Worm (Caenorhabditis elegans): ENCODE measurements around the gene swt-3.
A peak's percentile ranks its signal among the peaks of the same experiment; 100 is the strongest.

Gene swt-3

ce11 chrIV:10803973-10804372 is 23.5 kb upstream of the swt-3 start:
- TF ChIP-seq nhr-25 (tag; optimal IDR thresholded peaks at IDR 0.05): no peak
- no peak for TF ChIP-seq lsy-2 (tag; optimal IDR thresholded peaks at IDR 0.05)
- TF ChIP-seq sem-4 (tag; optimal IDR thresholded peaks at IDR 0.05): no peak

ce11 chrIV:10799354-10799753 is 18.9 kb upstream of the swt-3 start, which contains the start of gene zipt-2.1:
Gene zipt-2.1 (plus strand): TSS chrIV:10799654.
- TF ChIP-seq elt-1 (tag; optimal IDR thresholded peaks at IDR 0.05) (no peak), ztf-11 (tag; optimal IDR thresholded peaks at IDR 0.05) (no peak), blmp-1 (tag; optimal IDR thresholded peaks at IDR 0.05; ENCODE audit: insufficient read depth) (no peak), ama-1 (optimal IDR thresholded peaks at IDR 0.05) (no peak), nhr-12 (tag; optimal IDR thresholded peaks at IDR 0.05) (no peak), snpc-4 (tag; optimal IDR thresholded peaks at IDR 0.05) (no peak), egl-27 (tag; optimal IDR thresholded peaks at IDR 0.05) (no peak), peb-1 (tag; optimal IDR thresholded peaks at IDR 0.05) (no peak), crh-2 (tag; optimal IDR thresholded peaks at IDR 0.05) (no peak), nhr-21 (tag; optimal IDR thresholded peaks at IDR 0.05) (no peak), nhr-25 (tag; optimal IDR thresholded peaks at IDR 0.05) (no peak), nhr-23 (tag; optimal IDR thresholded peaks at IDR 0.05) (no peak), Y55F3AM.14 (GFP tag; optimal IDR thresholded peaks at IDR 0.05) (no peak), mab-5 (tag; optimal IDR thresholded peaks at IDR 0.05) (no peak), nhr-77 (tag; optimal IDR thresholded peaks at IDR 0.05) (no peak), sem-4 (tag; optimal IDR thresholded peaks at IDR 0.05) (no peak), ztf-1 (GFP tag; conservative IDR thresholded peaks at IDR 0.05) (no peak), R02D3.7 (tag; optimal IDR thresholded peaks at IDR 0.05) (no peak), F13H6.1 (tag; optimal IDR thresholded peaks at IDR 0.05) (no peak)

ce11 chrIV:10798604-10799003 is 18.1 kb upstream of the swt-3 start:
- TF ChIP-seq ztf-1 (GFP tag; conservative IDR thresholded peaks at IDR 0.05) (no peak), nhr-11 (tag; optimal IDR thresholded peaks at IDR 0.05) (no peak), aly-2 (tag; optimal IDR thresholded peaks at IDR 0.05) (no peak), crh-2 (tag; optimal IDR thresholded peaks at IDR 0.05) (no peak), nhr-10 (tag; optimal IDR thresholded peaks at IDR 0.05) (no peak), zag-1 (tag; optimal IDR thresholded peaks at IDR 0.05) (no peak), nhr-237 (tag; optimal IDR thresholded peaks at IDR 0.05) (no peak), lin-11 (tag; optimal IDR thresholded peaks at IDR 0.05) (no peak), lin-13 (GFP tag; optimal IDR thresholded peaks at IDR 0.05) (no peak)

ce11 chrIV:10796707-10797106 is 16.2 kb upstream of the swt-3 start:
- TF ChIP-seq sma-9 (GFP tag; optimal IDR thresholded peaks at IDR 0.05) (peak; percentile 12), sma-9 (tag; optimal IDR thresholded peaks at IDR 0.05) (no peak), gmeb-1 (tag; optimal IDR thresholded peaks at IDR 0.05) (peak; percentile 20), elt-1 (tag; optimal IDR thresholded peaks at IDR 0.05) (no peak), lin-11 (tag; optimal IDR thresholded peaks at IDR 0.05) (no peak), fos-1 (tag; optimal IDR thresholded peaks at IDR 0.05) (peak; percentile 34), crh-2 (tag; optimal IDR thresholded peaks at IDR 0.05) (no peak)

DNA sequence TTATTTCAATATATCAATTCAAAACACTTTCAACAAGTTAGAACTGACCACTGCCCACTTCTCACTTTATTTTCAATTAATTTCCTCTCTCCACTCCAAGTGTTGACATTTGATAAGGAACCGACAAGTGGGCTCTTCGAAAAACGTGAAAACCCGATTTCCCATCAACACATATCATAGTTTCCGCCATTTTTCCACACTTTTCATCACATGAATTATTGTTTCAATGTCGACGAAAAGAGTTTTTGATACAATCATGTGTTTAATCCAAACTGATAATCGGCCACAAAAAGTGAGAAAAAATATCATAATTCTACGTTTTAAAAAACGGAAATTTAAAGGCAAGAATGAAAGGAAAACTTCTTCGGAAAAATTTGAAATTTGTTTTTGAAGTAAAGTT is 15.2 kb upstream of the swt-3 start:
- TF ChIP-seq lin-39 (tag; optimal IDR thresholded peaks at IDR 0.05) (no peak), sem-4 (tag; optimal IDR thresholded peaks at IDR 0.05) (no peak), unc-62 (GFP tag; optimal IDR thresholded peaks at IDR 0.05) (no peak), ceh-82 (tag; optimal IDR thresholded peaks at IDR 0.05) (no peak), nhr-129 (tag; optimal IDR thresholded peaks at IDR 0.05) (peak; percentile 8), mdl-1 (tag; optimal IDR thresholded peaks at IDR 0.05) (no peak), zag-1 (tag; optimal IDR thresholded peaks at IDR 0.05) (no peak), crh-2 (tag; optimal IDR thresholded peaks at IDR 0.05) (peak; percentile 45), sma-9 (GFP tag; optimal IDR thresholded peaks at IDR 0.05) (no peak), sma-9 (tag; optimal IDR thresholded peaks at IDR 0.05) (no peak), mbf-1 (tag; optimal IDR thresholded peaks at IDR 0.05) (no peak), unc-55 (GFP tag; optimal IDR thresholded peaks at IDR 0.05) (no peak), sma-3 (GFP tag; optimal IDR thresholded peaks at IDR 0.05) (no peak), nhr-77 (tag; optimal IDR thresholded peaks at IDR 0.05) (no peak), egl-27 (tag; optimal IDR thresholded peaks at IDR 0.05) (no peak), aly-2 (tag; optimal IDR thresholded peaks at IDR 0.05) (no peak)

Measured in whole organism, L2 larva.